Worm (Caenorhabditis elegans) whole organism, young adult: ENCODE data around the gene F23B2.10.

Experiments used
- C17E4.6 ChIP-seq: fragments of 200-800 bp; sonication (Bioruptor generic); IDR thresholded peaks from 2 replicates; pipeline ENCODE4 v1.3.6; 2022; ENCODE audit warnings: missing genetic modification reagents, missing genetic modification characterization, missing compliant biosample characterization
- D2030.7 ChIP-seq: fragments of 200-800 bp; sonication (Bioruptor generic); IDR thresholded peaks from 2 replicates; pipeline ENCODE4 v1.3.6; 2022; ENCODE audit warnings: missing genetic modification reagents, missing genetic modification characterization, missing compliant biosample characterization
- F10E7.11 ChIP-seq: sonication (generic microtip); optimal IDR thresholded peaks from 2 replicates; lab custom pipeline; 2017; ENCODE audit warnings: mild to moderate bottlenecking, missing genetic modification characterization, moderate library complexity, missing compliant biosample characterization
- F37B4.10 ChIP-seq: fragments of 200-800 bp; sonication (Bioruptor generic); IDR thresholded peaks from 2 replicates; pipeline ENCODE4 v1.3.6; 2022; ENCODE audit warnings: missing genetic modification characterization, missing compliant biosample characterization
- F49E8.2 ChIP-seq: sonication (generic microtip); optimal IDR thresholded peaks from 3 replicates; lab custom pipeline; 2017; ENCODE audit warnings: missing genetic modification characterization, mild to moderate bottlenecking, missing compliant biosample characterization, antibody characterized with exemption, moderate library complexity; ENCODE audit not compliant: insufficient read depth
- F52B5.7 ChIP-seq: sonication (generic microtip); optimal IDR thresholded peaks from 2 replicates; lab custom pipeline; 2016; ENCODE audit warnings: mild to moderate bottlenecking, missing genetic modification characterization, missing compliant biosample characterization
- F55B11.4 ChIP-seq: sonication (generic microtip); optimal IDR thresholded peaks from 2 replicates; lab custom pipeline; 2016; ENCODE audit warnings: missing compliant biosample characterization, missing genetic modification characterization, borderline replicate concordance; ENCODE audit not compliant: insufficient read depth
- F57A8.1 ChIP-seq: fragments of 200-800 bp; sonication (Bioruptor generic); optimal IDR thresholded peaks from 2 replicates; lab custom pipeline; 2018; ENCODE audit warnings: mild to moderate bottlenecking, missing genetic modification characterization, moderate library complexity, missing compliant biosample characterization
- F57C9.4 ChIP-seq: sonication (generic microtip); optimal IDR thresholded peaks from 2 replicates; lab custom pipeline; 2017; ENCODE audit warnings: mild to moderate bottlenecking, missing genetic modification characterization, missing compliant biosample characterization
- T26A5.8 ChIP-seq: sonication (generic microtip); optimal IDR thresholded peaks from 2 replicates; lab custom pipeline; 2016; ENCODE audit warnings: missing genetic modification characterization, missing compliant biosample characterization
- Y53F4B.3 ChIP-seq: fragments of 200-800 bp; sonication (Bioruptor generic); IDR thresholded peaks from 2 replicates; pipeline ENCODE4 v1.3.6; 2022; ENCODE audit warnings: missing genetic modification reagents, missing genetic modification characterization, missing compliant biosample characterization
- Y95B8A.8 ChIP-seq: fragments of 200-800 bp; sonication (Bioruptor generic); IDR thresholded peaks from 2 replicates; pipeline ENCODE4 v1.3.6; 2022; ENCODE audit warnings: missing genetic modification reagents, missing genetic modification characterization, missing compliant biosample characterization
- attf-3 ChIP-seq: fragments of 200-800 bp; sonication (Bioruptor generic); conservative IDR thresholded peaks from 2 replicates; pipeline ENCODE4 v1.3.6; 2022; ENCODE audit warnings: missing genetic modification reagents, missing genetic modification characterization, missing compliant biosample characterization
- attf-6 ChIP-seq: fragments of 200-800 bp; sonication (Bioruptor generic); IDR thresholded peaks from 2 replicates; pipeline ENCODE4 v1.3.6; 2022; ENCODE audit warnings: missing genetic modification reagents, missing genetic modification characterization, missing compliant biosample characterization
- ccch-3 ChIP-seq: fragments of 200-800 bp; sonication (Bioruptor generic); optimal IDR thresholded peaks from 2 replicates; lab custom pipeline; 2018; ENCODE audit warnings: mild to moderate bottlenecking, missing genetic modification characterization, missing compliant biosample characterization
- cebp-2 ChIP-seq: fragments of 200-800 bp; sonication (Bioruptor generic); IDR thresholded peaks from 2 replicates; pipeline ENCODE4 v1.3.6; 2022; ENCODE audit warnings: missing genetic modification characterization, missing compliant biosample characterization
- ceh-100 ChIP-seq: fragments of 200-800 bp; sonication (Bioruptor generic); IDR thresholded peaks from 2 replicates; pipeline ENCODE4 v1.3.6; 2022; ENCODE audit warnings: missing genetic modification reagents, missing genetic modification characterization, missing compliant biosample characterization
- ceh-79 ChIP-seq: sonication (generic microtip); optimal IDR thresholded peaks from 2 replicates; lab custom pipeline; 2017; ENCODE audit warnings: mild to moderate bottlenecking, missing genetic modification characterization, missing compliant biosample characterization
- ceh-91 ChIP-seq: fragments of 200-800 bp; sonication (Bioruptor generic); IDR thresholded peaks from 2 replicates; pipeline ENCODE4 v1.3.6; 2022; ENCODE audit warnings: missing genetic modification reagents, missing genetic modification characterization, missing compliant biosample characterization
- chd-7 ChIP-seq: sonication (generic microtip); optimal IDR thresholded peaks from 2 replicates; lab custom pipeline; 2016; ENCODE audit warnings: mild to moderate bottlenecking, missing genetic modification characterization, moderate library complexity, missing compliant biosample characterization
- dox-1 ChIP-seq: fragments of 200-800 bp; sonication (Bioruptor generic); IDR thresholded peaks from 2 replicates; pipeline ENCODE4 v1.3.6; 2022; ENCODE audit warnings: missing genetic modification reagents, missing genetic modification characterization, missing compliant biosample characterization
- dpff-1 ChIP-seq: sonication (generic microtip); optimal IDR thresholded peaks from 2 replicates; lab custom pipeline; 2017; ENCODE audit warnings: mild to moderate bottlenecking, missing genetic modification characterization, missing compliant biosample characterization
- egl-18 ChIP-seq: fragments of 200-800 bp; sonication (Bioruptor generic); IDR thresholded peaks from 2 replicates; pipeline ENCODE4 v1.3.6; 2022; ENCODE audit warnings: missing genetic modification reagents, missing genetic modification characterization, missing compliant biosample characterization
- egrh-3 ChIP-seq: fragments of 200-800 bp; sonication (Bioruptor generic); IDR thresholded peaks from 2 replicates; pipeline ENCODE4 v1.3.6; 2022; ENCODE audit warnings: missing genetic modification reagents, missing genetic modification characterization, missing compliant biosample characterization
- ets-4 ChIP-seq: fragments of 200-800 bp; sonication (Bioruptor generic); optimal IDR thresholded peaks from 2 replicates; lab custom pipeline; 2018; ENCODE audit warnings: mild to moderate bottlenecking, missing genetic modification characterization, missing compliant biosample characterization
- fkh-3 ChIP-seq: sonication (generic microtip); optimal IDR thresholded peaks from 2 replicates; lab custom pipeline; 2016; ENCODE audit warnings: mild to moderate bottlenecking, missing genetic modification characterization, missing compliant biosample characterization
- him-1 ChIP-seq: sonication (generic microtip); optimal IDR thresholded peaks from 2 replicates; lab custom pipeline; 2016; ENCODE audit warnings: missing genotype, missing genetic modification reagents, missing genetic modification characterization, missing compliant biosample characterization
- hmg-1.2 ChIP-seq: fragments of 200-800 bp; sonication (Bioruptor generic); IDR thresholded peaks from 2 replicates; pipeline ENCODE4 v1.3.6; 2022; ENCODE audit warnings: missing genetic modification reagents, missing genetic modification characterization, missing compliant biosample characterization
- hrde-1 ChIP-seq: sonication (generic microtip); optimal IDR thresholded peaks from 2 replicates; lab custom pipeline; 2016; ENCODE audit warnings: missing genetic modification characterization, mild to moderate bottlenecking, missing compliant biosample characterization, moderate library complexity, missing genotype, missing genetic modification reagents, borderline replicate concordance
- lin-26 ChIP-seq: fragments of 200-800 bp; sonication (Bioruptor generic); IDR thresholded peaks from 2 replicates; pipeline ENCODE4 v1.3.6; 2022; ENCODE audit warnings: missing genetic modification reagents, missing genetic modification characterization, missing compliant biosample characterization
- lin-35 ChIP-seq, 3 experiments: fragments of 150-350 bp in 2 of 3; sonication (generic microtip) in 1 of 3; optimal IDR thresholded peaks; 2 replicates each; lab custom pipeline; 2014 to 2018; ENCODE audit warnings: missing biosample characterization in 3 of 3, missing genetic modification characterization in 3 of 3, missing genetic modification reagents in 3 of 3
- lin-40 ChIP-seq: sonication (generic microtip); optimal IDR thresholded peaks from 2 replicates; lab custom pipeline; 2016; ENCODE audit warnings: missing genetic modification characterization, mild to moderate bottlenecking, missing compliant biosample characterization, missing genotype, missing genetic modification reagents
- lin-54 ChIP-seq: fragments of 200-800 bp; sonication (Bioruptor generic); optimal IDR thresholded peaks from 2 replicates; lab custom pipeline; 2018; ENCODE audit warnings: mild to moderate bottlenecking, missing genetic modification characterization, missing compliant biosample characterization
- lsl-1 ChIP-seq: fragments of 200-800 bp; sonication (Bioruptor generic); optimal IDR thresholded peaks from 2 replicates; lab custom pipeline; 2018; ENCODE audit warnings: mild to moderate bottlenecking, missing genetic modification characterization, moderate library complexity, missing compliant biosample characterization
- lsy-27 ChIP-seq: sonication (generic microtip); optimal IDR thresholded peaks from 2 replicates; lab custom pipeline; 2017; ENCODE audit warnings: missing genetic modification characterization, mild to moderate bottlenecking, missing compliant biosample characterization, antibody characterized with exemption, missing genotype, borderline replicate concordance; ENCODE audit not compliant: insufficient read depth
- madf-3 ChIP-seq: fragments of 200-800 bp; sonication (Bioruptor generic); IDR thresholded peaks from 2 replicates; pipeline ENCODE4 v1.3.6; 2022; ENCODE audit warnings: missing genetic modification reagents, missing genetic modification characterization, missing compliant biosample characterization
- mes-4 ChIP-seq: sonication (generic microtip); optimal IDR thresholded peaks from 2 replicates; lab custom pipeline; 2016; ENCODE audit warnings: missing genotype, missing genetic modification characterization, missing compliant biosample characterization
- mxl-1 ChIP-seq: sonication (generic microtip); optimal IDR thresholded peaks from 2 replicates; lab custom pipeline; 2016; ENCODE audit warnings: missing genetic modification characterization, missing compliant biosample characterization
- nfya-2 ChIP-seq: fragments of 200-800 bp; sonication (Bioruptor generic); IDR thresholded peaks from 2 replicates; pipeline ENCODE4 v1.3.6; 2022; ENCODE audit warnings: missing genetic modification reagents, missing genetic modification characterization, missing compliant biosample characterization
- nhr-179 ChIP-seq: sonication (generic microtip); optimal IDR thresholded peaks from 2 replicates; lab custom pipeline; 2016; ENCODE audit warnings: mild to moderate bottlenecking, missing genetic modification characterization, missing compliant biosample characterization
- pbrm-1 ChIP-seq: fragments of 200-800 bp; sonication (Bioruptor generic); IDR thresholded peaks from 2 replicates; pipeline ENCODE4 v1.3.6; 2022; ENCODE audit warnings: missing genetic modification reagents, missing genetic modification characterization, missing compliant biosample characterization
- sea-2 ChIP-seq: fragments of 200-800 bp; sonication (Bioruptor generic); IDR thresholded peaks from 2 replicates; pipeline ENCODE4 v1.3.6; 2022; ENCODE audit warnings: missing genetic modification characterization, missing compliant biosample characterization
- snpc-1.1 ChIP-seq: sonication (generic microtip); optimal IDR thresholded peaks from 2 replicates; lab custom pipeline; 2017; ENCODE audit warnings: missing genetic modification characterization, mild to moderate bottlenecking, missing compliant biosample characterization, antibody characterized with exemption, moderate library complexity, missing genotype, missing genetic modification reagents; ENCODE audit not compliant: insufficient read depth
- snpc-3.4 ChIP-seq: sonication (generic microtip); optimal IDR thresholded peaks from 2 replicates; lab custom pipeline; 2017; ENCODE audit warnings: missing genetic modification characterization, mild to moderate bottlenecking, missing compliant biosample characterization, antibody characterized with exemption, moderate library complexity, missing genotype, missing genetic modification reagents
- somi-1 ChIP-seq: fragments of 200-800 bp; sonication (Bioruptor generic); optimal IDR thresholded peaks from 2 replicates; lab custom pipeline; 2018; ENCODE audit warnings: mild to moderate bottlenecking, missing genetic modification characterization, missing compliant biosample characterization
- tlf-1 ChIP-seq: fragments of 200-800 bp; sonication (Bioruptor generic); optimal IDR thresholded peaks from 2 replicates; lab custom pipeline; 2018; ENCODE audit warnings: mild to moderate bottlenecking, missing genetic modification characterization, missing compliant biosample characterization
- zfh-2 ChIP-seq: fragments of 200-800 bp; sonication (Bioruptor generic); conservative IDR thresholded peaks from 2 replicates; pipeline ENCODE4 v1.3.6; 2022; ENCODE audit warnings: missing genetic modification reagents, missing genetic modification characterization, missing compliant biosample characterization
- ztf-22 ChIP-seq: fragments of 200-800 bp; sonication (Bioruptor generic); optimal IDR thresholded peaks from 2 replicates; lab custom pipeline; 2018; ENCODE audit warnings: mild to moderate bottlenecking, missing genetic modification characterization, moderate library complexity, missing compliant biosample characterization
- ztf-6 ChIP-seq: fragments of 200-800 bp; sonication (Bioruptor generic); IDR thresholded peaks from 2 replicates; pipeline ENCODE4 v1.3.6; 2022; ENCODE audit warnings: missing genetic modification reagents, missing genetic modification characterization, missing compliant biosample characterization

F23B2.10 gene

DNA sequence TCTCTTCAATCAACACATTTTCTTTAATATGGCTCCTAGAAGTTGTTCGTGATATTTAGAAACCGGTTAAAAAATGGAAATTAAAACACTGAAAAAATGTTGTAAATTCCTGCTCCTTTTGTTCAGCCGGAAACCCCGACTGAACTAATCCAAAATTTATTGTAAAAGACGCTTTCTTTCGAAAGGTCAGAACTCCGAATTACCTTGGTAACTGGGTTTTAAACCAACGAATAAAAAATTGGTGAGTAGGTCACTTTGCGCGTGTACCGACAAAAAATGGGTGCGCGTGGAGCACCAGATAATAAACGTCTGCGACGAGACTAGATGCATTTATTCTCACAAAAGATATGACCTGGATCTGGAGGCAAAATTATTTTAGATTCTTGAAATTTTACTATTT is 23.6 kb downstream of the F23B2.10 start (continued):
- TF ChIP-seq dox-1 (no peak), Y95B8A.8 (GFP tag; lab: Robert Waterston, UW) (no peak), ceh-100 (GFP tag; lab: Robert Waterston, UW) (no peak), F57A8.1 (GFP tag; lab: Kevin White, UChicago) (no peak), F52B5.7 (tag; lab: Kevin White, UChicago) (no peak), hmg-1.2 (GFP tag; lab: Robert Waterston, UW) (peak; percentile 52; the same call in 1 of the 2 replicates), lin-54 (GFP tag; lab: Kevin White, UChicago) (no peak), cebp-2 (no peak), him-1 (tag; lab: Kevin White, UChicago) (peak; percentile 1), Y53F4B.3 (GFP tag; lab: Robert Waterston, UW) (no peak), mes-4 (no peak), pbrm-1 (GFP tag; lab: Robert Waterston, UW) (peak; percentile 61; the same call in 1 of the 2 replicates), attf-6 (GFP tag; lab: Robert Waterston, UW) (peak; percentile 94), fkh-3 (tag; lab: Kevin White, UChicago) (no peak), D2030.7 (GFP tag; lab: Robert Waterston, UW) (peak; percentile 50; the same call in 1 of the 2 replicates), F49E8.2 (tag; lab: Kevin White, UChicago) (peak; percentile 13), hrde-1 (no peak), somi-1 (GFP tag; lab: Kevin White, UChicago) (no peak), lin-40 (tag; lab: Kevin White, UChicago) (no peak), lsl-1 (GFP tag; lab: Kevin White, UChicago) (peak; percentile 4), nfya-2 (GFP tag; lab: Robert Waterston, UW) (no peak), F57C9.4 (tag; lab: Kevin White, UChicago) (no peak), snpc-3.4 (tag; lab: Kevin White, UChicago) (peak; percentile 14), F55B11.4 (tag; lab: Kevin White, UChicago) (no peak), lin-26 (GFP tag; lab: Robert Waterston, UW) (no peak; the same call in 1 of the 2 replicates), ccch-3 (GFP tag; lab: Kevin White, UChicago) (no peak), ztf-22 (GFP tag; lab: Kevin White, UChicago) (no peak), mxl-1 (tag; lab: Kevin White, UChicago) (no peak), tlf-1 (no peak), zfh-2 (GFP tag; lab: Robert Waterston, UW) (no peak), ceh-91 (no peak), madf-3 (GFP tag; lab: Robert Waterston, UW) (no peak), egrh-3 (GFP tag; lab: Robert Waterston, UW) (no peak), T26A5.8 (no peak), chd-7 (tag; lab: Kevin White, UChicago) (no peak), lin-35 (GFP tag; optimal IDR thresholded peaks at IDR 0.05; lab: Kevin White, UChicago) (no peak), attf-3 (GFP tag; lab: Robert Waterston, UW) (no peak), lsy-27 (tag; lab: Kevin White, UChicago) (no peak), F37B4.10 (GFP tag; lab: Robert Waterston, UW) (no peak), snpc-1.1 (tag; lab: Kevin White, UChicago) (peak; percentile 88), F10E7.11 (tag; lab: Kevin White, UChicago) (no peak), ets-4 (GFP tag; lab: Kevin White, UChicago) (no peak), egl-18 (GFP tag; lab: Robert Waterston, UW) (no peak), dpff-1 (tag; lab: Kevin White, UChicago) (no peak), ztf-6 (GFP tag; lab: Robert Waterston, UW) (no peak), C17E4.6 (GFP tag; lab: Robert Waterston, UW) (no peak), nhr-179 (tag; lab: Kevin White, UChicago) (no peak), sea-2 (GFP tag; lab: Robert Waterston, UW) (no peak), ceh-79 (tag; lab: Kevin White, UChicago) (no peak)
